Worm (Caenorhabditis elegans): ENCODE data around the gene sra-37.

Gene sra-37

DNA sequence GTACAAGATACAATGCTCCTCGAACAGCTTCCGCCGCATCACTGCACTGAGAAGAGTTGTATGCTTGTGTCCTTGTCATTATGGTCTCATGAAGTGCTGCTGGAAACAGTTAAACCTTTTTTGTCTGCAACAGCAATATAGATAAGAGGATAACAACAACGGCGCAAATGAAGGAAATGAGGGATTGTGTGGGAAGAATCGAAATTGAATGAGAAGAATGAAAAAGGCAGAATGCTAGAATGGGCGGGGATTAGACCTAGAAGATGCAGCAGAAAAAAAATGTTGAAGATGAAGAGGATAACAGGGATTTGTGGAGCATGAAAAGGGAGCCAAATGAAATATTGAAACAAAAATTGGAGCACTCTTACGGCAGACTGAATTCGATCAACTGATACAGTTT lies at the start of gene sra-37:
TSS of gene sra-37 (minus strand) at position 101 of the 400 bp plus-strand sequence.
- TF ChIP-seq ztf-11 (tag; optimal IDR thresholded peaks at IDR 0.05): no peak
- no peak for TF ChIP-seq ces-1 (GFP tag; optimal IDR thresholded peaks at IDR 0.05)
- TF ChIP-seq nhr-12 (tag; optimal IDR thresholded peaks at IDR 0.05): no peak
- no peak for TF ChIP-seq tbx-8 (GFP tag; optimal IDR thresholded peaks at IDR 0.05)
- no peak for TF ChIP-seq nhr-76 (tag; optimal IDR thresholded peaks at IDR 0.05)
- TF ChIP-seq unc-120 (tag; optimal IDR thresholded peaks at IDR 0.05; ENCODE audit: poor library complexity, severe bottlenecking): no peak
- TF ChIP-seq lsy-2 (tag; optimal IDR thresholded peaks at IDR 0.05): no peak
- TF ChIP-seq mep-1 (tag; optimal IDR thresholded peaks at IDR 0.05): no peak
- no peak for TF ChIP-seq lin-32 (GFP tag; optimal IDR thresholded peaks at IDR 0.05)
- TF ChIP-seq lin-13 (tag; optimal IDR thresholded peaks at IDR 0.05): no peak
- TF ChIP-seq nhr-28 (tag; optimal IDR thresholded peaks at IDR 0.05): no peak
- no peak for TF ChIP-seq bed-3 (GFP tag; optimal IDR thresholded peaks at IDR 0.05)
- TF ChIP-seq ceh-39 (tag; optimal IDR thresholded peaks at IDR 0.05): no peak
- no peak for TF ChIP-seq snpc-4 (tag; optimal IDR thresholded peaks at IDR 0.05)
- no peak for TF ChIP-seq pha-4 (tag; optimal IDR thresholded peaks at IDR 0.05)
- no peak for TF ChIP-seq cnd-1 (tag; optimal IDR thresholded peaks at IDR 0.05)
- no peak for TF ChIP-seq flh-1 (GFP tag; optimal IDR thresholded peaks at IDR 0.05)
- no peak for TF ChIP-seq unc-39 (tag; optimal IDR thresholded peaks at IDR 0.05)
- TF ChIP-seq drap-1 (GFP tag; optimal IDR thresholded peaks at IDR 0.05): no peak
- TF ChIP-seq sptf-1 (tag; optimal IDR thresholded peaks at IDR 0.05): no peak

DNA sequence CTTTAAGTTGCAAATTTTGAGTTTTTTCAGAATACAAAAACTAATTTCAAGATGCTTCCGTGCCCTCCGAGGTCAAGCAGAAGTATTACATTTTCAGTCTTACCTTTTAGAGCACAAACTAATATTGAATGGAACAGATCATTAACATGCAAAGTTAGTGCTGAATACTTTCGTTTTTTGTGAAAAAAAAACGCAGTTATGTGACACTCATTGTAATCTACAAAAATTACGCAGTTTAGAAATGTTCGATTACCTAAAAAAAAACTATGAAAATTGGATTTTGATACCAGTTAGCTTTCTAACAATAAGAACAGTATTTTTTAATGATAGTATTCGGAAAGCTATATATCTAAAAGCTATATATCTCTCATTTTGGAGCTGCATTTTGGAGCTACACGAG lies 48.7 kb upstream of the sra-37 start:
- TF ChIP-seq ceh-83 (GFP tag; optimal IDR thresholded peaks at IDR 0.05): no peak
- TF ChIP-seq ces-1 (GFP tag; optimal IDR thresholded peaks at IDR 0.05): no peak
- no peak for TF ChIP-seq zip-8 (tag; optimal IDR thresholded peaks at IDR 0.05)
- TF ChIP-seq ztf-11 (tag; optimal IDR thresholded peaks at IDR 0.05): no peak
- no peak for TF ChIP-seq nhr-237 (tag; optimal IDR thresholded peaks at IDR 0.05)
- no peak for TF ChIP-seq pha-4 (tag; optimal IDR thresholded peaks at IDR 0.05)
- no peak for TF ChIP-seq hlh-1 (tag; optimal IDR thresholded peaks at IDR 0.05)
- TF ChIP-seq M03D4.4 (tag; optimal IDR thresholded peaks at IDR 0.05): no peak
- TF ChIP-seq tbx-8 (GFP tag; optimal IDR thresholded peaks at IDR 0.05): no peak
- TF ChIP-seq drap-1 (GFP tag; optimal IDR thresholded peaks at IDR 0.05): no peak
- no peak for TF ChIP-seq ham-2 (GFP tag; optimal IDR thresholded peaks at IDR 0.05)

DNA sequence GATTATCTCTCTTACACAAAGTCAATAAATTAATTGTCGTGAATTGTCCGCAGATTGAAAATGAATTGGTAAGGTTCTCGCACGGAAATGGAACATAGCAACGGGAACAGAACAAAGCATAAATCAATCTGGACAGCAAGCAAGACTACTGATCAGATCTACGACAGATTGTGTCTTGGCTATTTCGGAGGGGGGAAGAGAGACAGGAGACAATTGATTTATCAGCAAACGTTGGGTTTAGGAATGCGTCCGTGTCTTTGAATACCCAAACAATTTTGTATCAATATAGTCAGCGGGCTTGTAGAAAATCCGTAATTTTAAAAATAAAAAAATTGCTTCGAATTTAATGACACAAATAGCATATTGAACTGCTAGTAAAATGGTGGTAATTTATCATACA lies 48.1 kb upstream of the sra-37 start:
- TF ChIP-seq unc-62 (GFP tag; optimal IDR thresholded peaks at IDR 0.05): peak; percentile 90
- TF ChIP-seq ham-2 (GFP tag; optimal IDR thresholded peaks at IDR 0.05): peak; percentile 55
- peak; percentile 34 for TF ChIP-seq elt-1 (tag; optimal IDR thresholded peaks at IDR 0.05; ENCODE audit: borderline replicate concordance, insufficient read depth)
- TF ChIP-seq nhr-28 (tag; optimal IDR thresholded peaks at IDR 0.05): no peak
- TF ChIP-seq drap-1 (GFP tag; optimal IDR thresholded peaks at IDR 0.05): no peak

DNA sequence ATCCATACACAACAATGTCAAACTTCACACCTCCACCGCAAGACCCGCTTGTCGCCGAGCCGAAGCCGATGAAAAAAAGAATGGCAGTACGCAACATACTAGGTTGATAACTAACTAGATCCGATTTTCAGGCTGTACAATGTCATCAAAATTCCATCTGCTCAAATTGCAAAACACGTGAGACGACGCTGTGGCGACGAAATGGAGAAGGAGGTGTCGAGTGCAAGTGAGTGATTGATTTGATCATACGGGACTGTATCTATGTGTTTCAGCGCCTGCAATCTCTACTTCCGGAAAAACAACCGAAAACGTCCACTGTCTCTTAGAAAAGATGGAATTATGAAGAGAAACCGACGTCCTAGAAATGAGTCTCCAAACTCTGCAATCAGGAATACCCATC lies 47.1 kb upstream of the sra-37 start:
- TF ChIP-seq nhr-76 (tag; optimal IDR thresholded peaks at IDR 0.05) (no peak), lin-13 (tag; optimal IDR thresholded peaks at IDR 0.05) (no peak), mep-1 (tag; optimal IDR thresholded peaks at IDR 0.05) (no peak), unc-62 (GFP tag; optimal IDR thresholded peaks at IDR 0.05) (no peak), tbx-8 (GFP tag; optimal IDR thresholded peaks at IDR 0.05) (no peak), mab-5 (tag; optimal IDR thresholded peaks at IDR 0.05) (no peak), bed-3 (GFP tag; optimal IDR thresholded peaks at IDR 0.05) (no peak)

DNA sequence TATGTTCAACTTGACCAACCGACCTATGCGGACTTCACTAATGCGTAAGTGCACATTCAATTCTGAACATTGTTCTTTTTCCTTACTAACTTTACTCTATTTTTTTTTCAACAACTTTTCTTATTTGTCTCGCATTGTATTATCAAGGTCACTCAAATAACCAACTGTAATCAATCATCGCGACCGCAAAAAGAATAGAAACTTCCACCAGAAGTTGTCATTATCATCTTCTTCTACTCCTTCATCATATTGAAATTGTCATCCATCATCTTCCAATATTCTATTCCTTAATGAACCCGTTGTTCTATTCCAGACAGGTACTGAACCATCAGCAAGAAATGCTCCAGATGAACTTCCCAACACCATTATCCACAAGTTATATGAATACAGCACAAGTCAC lies 46.2 kb upstream of the sra-37 start:
- TF ChIP-seq nhr-2 (tag; optimal IDR thresholded peaks at IDR 0.05): no peak
- no peak for TF ChIP-seq snpc-4 (tag; optimal IDR thresholded peaks at IDR 0.05)
- peak; percentile 30 for TF ChIP-seq elt-3 (tag; optimal IDR thresholded peaks at IDR 0.05)
- no peak for TF ChIP-seq cnd-1 (tag; optimal IDR thresholded peaks at IDR 0.05)
- TF ChIP-seq flh-1 (GFP tag; optimal IDR thresholded peaks at IDR 0.05): no peak
- no peak for TF ChIP-seq nhr-237 (tag; optimal IDR thresholded peaks at IDR 0.05)

DNA sequence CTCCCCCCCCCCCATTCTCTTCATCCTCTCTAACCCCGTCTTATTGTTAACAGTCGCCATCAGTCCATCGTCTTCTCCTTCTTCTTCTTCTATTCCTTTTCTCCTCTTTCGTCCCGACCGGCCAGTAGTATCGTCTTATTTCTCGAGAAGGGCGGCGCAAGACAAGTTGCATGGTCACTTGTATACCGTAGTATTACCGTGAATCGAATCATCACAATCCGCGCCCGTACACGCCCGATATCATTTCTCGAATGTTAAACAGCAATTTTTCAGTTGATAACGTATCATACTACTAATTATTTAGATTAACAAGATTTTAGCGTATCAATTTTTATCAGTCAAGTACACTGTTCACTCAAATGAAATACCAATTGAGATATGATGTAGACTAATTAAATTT lies 44.8 kb upstream of the sra-37 start:
- TF ChIP-seq unc-62 (GFP tag; optimal IDR thresholded peaks at IDR 0.05) (no peak), sptf-1 (tag; optimal IDR thresholded peaks at IDR 0.05) (no peak), bed-3 (GFP tag; optimal IDR thresholded peaks at IDR 0.05) (no peak), M03D4.4 (tag; optimal IDR thresholded peaks at IDR 0.05) (no peak), ceh-83 (GFP tag; optimal IDR thresholded peaks at IDR 0.05) (no peak), ces-1 (GFP tag; optimal IDR thresholded peaks at IDR 0.05) (no peak), unc-120 (tag; optimal IDR thresholded peaks at IDR 0.05; ENCODE audit: poor library complexity, severe bottlenecking) (no peak), unc-39 (tag; optimal IDR thresholded peaks at IDR 0.05) (no peak)
